Fruit fly (Drosophila melanogaster): ENCODE measurements around the gene Nsf2.

Nsf2 gene

DNA sequence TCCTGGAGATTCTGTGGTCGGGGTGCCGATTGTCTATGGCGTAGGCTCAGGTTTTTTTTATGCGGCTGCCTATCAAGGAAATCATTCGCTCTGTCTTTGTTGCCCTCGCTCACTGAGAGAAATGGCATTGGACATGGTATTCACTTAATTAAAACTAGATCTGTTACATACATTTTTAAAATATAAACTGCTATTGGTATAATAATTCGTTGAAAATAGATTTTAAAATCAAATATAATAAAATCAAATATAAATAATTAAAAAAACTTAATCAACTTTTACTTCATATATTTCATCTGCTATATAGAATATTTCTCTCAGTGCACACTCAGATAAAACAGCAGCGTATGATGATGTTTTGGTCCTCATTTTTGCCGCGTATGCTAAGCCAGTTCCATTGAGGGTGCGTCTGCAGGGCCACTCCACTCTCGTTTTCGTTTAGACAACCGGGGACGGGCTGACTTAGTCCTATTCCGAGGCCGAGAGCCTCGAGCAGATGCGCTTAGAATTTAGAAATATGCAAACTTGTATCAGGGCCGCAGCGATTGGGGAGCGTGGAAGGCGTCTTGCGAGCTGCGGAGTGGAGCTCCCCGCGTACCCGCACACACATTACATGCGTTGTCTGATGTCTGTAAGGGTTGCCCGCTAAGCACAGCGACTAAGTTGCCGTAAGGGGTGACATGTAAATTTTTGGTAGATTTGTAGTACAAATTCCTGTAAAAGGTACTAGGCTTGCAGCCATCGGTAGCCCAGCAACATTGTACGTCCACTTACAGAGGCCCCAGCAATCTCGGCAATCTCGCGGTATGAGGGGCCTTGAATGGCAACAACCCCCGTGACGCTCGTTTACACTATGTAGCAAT lies 38.0 kb downstream of the Nsf2 start:
- TF ChIP-seq dmrt93B (GFP tag; optimal IDR thresholded peaks at IDR 0.05) = no peak
- no peak for TF ChIP-seq N (GFP tag; optimal IDR thresholded peaks at IDR 0.05)
- peak; percentile 14 for TF ChIP-seq HLH106 (tag; optimal IDR thresholded peaks at IDR 0.05)
- peak in 1 of 2 experiments; percentile 12 for TF ChIP-seq foxo (GFP tag; optimal IDR thresholded peaks at IDR 0.05)
- TF ChIP-seq Sp1 (GFP tag; optimal IDR thresholded peaks at IDR 0.05) = peak; percentile 18
- no peak for TF ChIP-seq CG9705 (GFP tag; optimal IDR thresholded peaks at IDR 0.05)

DNA sequence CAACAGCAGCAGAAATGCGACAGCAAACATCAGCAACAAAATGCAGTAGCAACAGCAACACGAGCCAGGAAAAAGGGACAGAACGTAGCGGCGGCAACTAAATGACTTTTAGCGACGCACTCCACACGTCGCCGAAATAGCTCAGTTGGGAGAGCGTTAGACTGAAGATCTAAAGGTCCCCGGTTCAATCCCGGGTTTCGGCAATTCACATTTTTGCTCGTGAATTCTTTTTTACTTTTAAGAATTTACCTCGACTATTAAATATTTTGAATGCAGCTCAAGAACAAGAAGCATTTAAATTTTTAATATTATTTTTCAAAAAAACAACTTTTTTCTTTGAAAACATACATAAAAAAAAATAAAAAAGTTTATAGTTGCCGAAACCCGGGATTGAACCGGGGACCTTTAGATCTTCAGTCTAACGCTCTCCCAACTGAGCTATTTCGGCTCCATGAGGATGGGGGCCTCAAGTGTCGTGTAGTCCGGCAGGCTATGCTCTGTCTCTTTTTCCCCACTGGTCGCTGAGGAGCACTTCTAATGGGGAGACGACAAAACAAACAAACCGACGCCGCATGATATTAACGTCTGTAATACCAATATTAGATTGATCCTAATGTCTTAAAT lies 39.9 kb downstream of the Nsf2 start:
- TF ChIP-seq Myc (optimal IDR thresholded peaks at IDR 0.05) (no peak), Rel (GFP tag; optimal IDR thresholded peaks at IDR 0.05) (no peak), Rel (tag; optimal IDR thresholded peaks at IDR 0.05) (peak; percentile 8)

DNA sequence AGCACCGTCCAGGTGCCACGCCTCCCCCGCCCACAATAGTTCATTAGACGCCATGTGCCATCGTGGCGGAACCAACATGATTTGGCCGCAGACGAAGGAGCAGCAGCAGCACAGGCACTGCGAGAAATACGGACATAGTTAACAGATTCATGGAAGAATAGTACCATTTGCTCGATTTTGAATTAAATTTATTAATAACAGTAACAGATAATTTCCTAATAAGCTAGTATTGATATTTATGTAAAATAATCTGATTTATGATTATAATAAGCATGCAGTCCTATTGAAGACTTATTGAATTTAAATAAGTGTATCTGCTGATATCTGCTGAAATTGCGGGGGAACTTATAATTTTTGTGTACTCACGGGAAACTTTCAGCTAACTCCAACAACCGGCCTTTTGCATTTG lies 40.5 kb downstream of the Nsf2 start:
- TF ChIP-seq CG9705 (GFP tag; optimal IDR thresholded peaks at IDR 0.05) (no peak), Dif (GFP tag; optimal IDR thresholded peaks at IDR 0.05; ENCODE audit: partially characterized antibody) (no peak), dl (GFP tag; optimal IDR thresholded peaks at IDR 0.05; ENCODE audit: insufficient read depth in 1 of 2, partially characterized antibody in 2 of 2) (no peak), dsf (GFP tag; optimal IDR thresholded peaks at IDR 0.05; ENCODE audit: borderline replicate concordance) (no peak), Abd-B (GFP tag; optimal IDR thresholded peaks at IDR 0.05) (no peak), Mio (GFP tag; optimal IDR thresholded peaks at IDR 0.05) (no peak), N (GFP tag; optimal IDR thresholded peaks at IDR 0.05) (no peak), h (GFP tag; optimal IDR thresholded peaks at IDR 0.05) (no peak), Vsx2 (GFP tag; optimal IDR thresholded peaks at IDR 0.05; ENCODE audit: partially characterized antibody) (no peak)

DNA sequence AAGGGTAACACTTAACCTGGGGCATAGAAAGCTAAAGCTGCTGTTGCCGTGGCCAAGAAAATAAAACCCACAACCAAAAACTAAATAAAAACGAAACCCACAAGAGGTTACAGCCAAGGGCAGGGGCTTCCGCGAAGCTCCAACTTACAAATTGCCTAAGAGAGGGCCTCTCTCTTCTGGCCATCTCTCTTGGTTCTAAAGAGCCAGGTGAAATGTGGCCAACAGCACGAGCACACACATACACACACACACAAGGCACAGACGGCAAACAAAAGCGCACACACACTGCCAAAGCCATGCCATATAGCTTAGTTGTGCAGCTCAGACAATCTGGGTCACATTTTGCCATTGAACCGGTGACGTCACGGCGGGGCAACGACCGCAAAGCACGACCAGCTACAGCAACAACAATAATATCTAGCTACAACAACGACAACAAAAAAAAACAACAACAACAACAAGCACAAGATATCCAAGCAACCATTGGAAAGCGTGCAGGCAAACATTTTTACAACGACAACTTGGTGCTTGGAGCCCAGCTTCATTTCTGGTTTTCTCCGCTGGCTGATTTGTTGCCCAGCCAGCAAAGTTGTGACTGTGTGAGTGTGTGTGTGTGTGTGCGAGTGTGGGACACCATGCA lies 41.1 kb downstream of the Nsf2 start:
- no peak for TF ChIP-seq br (GFP tag; optimal IDR thresholded peaks at IDR 0.05)
- no peak for TF ChIP-seq HLH106 (tag; optimal IDR thresholded peaks at IDR 0.05)
- no peak for TF ChIP-seq foxo (GFP tag; optimal IDR thresholded peaks at IDR 0.05)
- TF ChIP-seq usp (GFP tag; optimal IDR thresholded peaks at IDR 0.05) = no peak
- no peak for TF ChIP-seq Abd-B (GFP tag; optimal IDR thresholded peaks at IDR 0.05)
- no peak for TF ChIP-seq brk (GFP tag; optimal IDR thresholded peaks at IDR 0.05)
- no peak for TF ChIP-seq GATAd (GFP tag; optimal IDR thresholded peaks at IDR 0.05)
- no peak for TF ChIP-seq OdsH (GFP tag; optimal IDR thresholded peaks at IDR 0.05)
- TF ChIP-seq Sp1 (GFP tag; optimal IDR thresholded peaks at IDR 0.05) = no peak
- no peak for TF ChIP-seq tai (GFP tag; optimal IDR thresholded peaks at IDR 0.05)
- no peak for TF ChIP-seq sv (GFP tag; optimal IDR thresholded peaks at IDR 0.05)
- TF ChIP-seq dl (GFP tag; optimal IDR thresholded peaks at IDR 0.05; ENCODE audit: insufficient read depth in 1 of 2, partially characterized antibody in 2 of 2) = no peak
- no peak for TF ChIP-seq Jra (GFP tag; optimal IDR thresholded peaks at IDR 0.05)
- TF ChIP-seq sage (GFP tag; optimal IDR thresholded peaks at IDR 0.05) = no peak

DNA sequence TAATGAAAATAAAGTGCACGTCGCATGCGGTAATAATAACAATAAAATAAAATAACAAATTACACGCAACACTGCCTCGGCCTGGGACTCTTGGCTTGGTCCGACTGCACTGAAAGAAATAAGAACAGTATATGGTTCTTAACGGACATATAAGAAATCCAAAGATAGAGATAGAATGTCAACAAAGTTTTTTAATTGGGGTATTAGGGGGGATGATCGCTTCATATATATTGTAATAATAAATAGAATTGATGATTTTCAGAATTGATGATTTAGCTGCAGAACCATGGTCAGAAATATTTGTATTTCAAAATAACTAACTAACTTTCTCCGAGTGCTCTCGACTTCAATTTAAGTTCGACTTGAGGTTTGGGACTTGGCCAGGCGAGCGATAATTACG lies 41.7 kb downstream of the Nsf2 start:
- TF ChIP-seq psq (GFP tag; optimal IDR thresholded peaks at IDR 0.05) (peak; percentile 34), ey (GFP tag; optimal IDR thresholded peaks at IDR 0.05) (peak; percentile 6), Hr78 (GFP tag; optimal IDR thresholded peaks at IDR 0.05) (no peak), HLH106 (tag; optimal IDR thresholded peaks at IDR 0.05) (peak; percentile 59), br (GFP tag; optimal IDR thresholded peaks at IDR 0.05) (peak; percentile 10), OdsH (GFP tag; optimal IDR thresholded peaks at IDR 0.05) (peak; percentile 14), foxo (GFP tag; optimal IDR thresholded peaks at IDR 0.05) (peak in 1 of 2 experiments; percentile 69), dmrt93B (GFP tag; optimal IDR thresholded peaks at IDR 0.05) (peak; percentile 27), Sp1 (GFP tag; optimal IDR thresholded peaks at IDR 0.05) (peak; percentile 63), h (GFP tag; optimal IDR thresholded peaks at IDR 0.05) (peak; percentile 52), dsf (GFP tag; optimal IDR thresholded peaks at IDR 0.05; ENCODE audit: borderline replicate concordance) (no peak), fru (GFP tag; optimal IDR thresholded peaks at IDR 0.05) (peak; percentile 66), Dfd (GFP tag; optimal IDR thresholded peaks at IDR 0.05) (no peak), sv (GFP tag; optimal IDR thresholded peaks at IDR 0.05) (no peak), brk (GFP tag; optimal IDR thresholded peaks at IDR 0.05) (no peak)

Measured in whole organism, wandering third instar larva.